Worm (Caenorhabditis elegans): ENCODE data around the gene col-34.

- TF ChIP-seq him-1 (tag; optimal IDR thresholded peaks at IDR 0.05) (no peak), dao-5 (tag; optimal IDR thresholded peaks at IDR 0.05) (no peak)
Measured at ce11 chrIV:4227917-4228316, 16.5 kb downstream of the col-34 start, which contains the start of gene srbc-70.
